Worm (Caenorhabditis elegans): ENCODE measurements around the gene F53G2.1.

F53G2.1 gene

DNA sequence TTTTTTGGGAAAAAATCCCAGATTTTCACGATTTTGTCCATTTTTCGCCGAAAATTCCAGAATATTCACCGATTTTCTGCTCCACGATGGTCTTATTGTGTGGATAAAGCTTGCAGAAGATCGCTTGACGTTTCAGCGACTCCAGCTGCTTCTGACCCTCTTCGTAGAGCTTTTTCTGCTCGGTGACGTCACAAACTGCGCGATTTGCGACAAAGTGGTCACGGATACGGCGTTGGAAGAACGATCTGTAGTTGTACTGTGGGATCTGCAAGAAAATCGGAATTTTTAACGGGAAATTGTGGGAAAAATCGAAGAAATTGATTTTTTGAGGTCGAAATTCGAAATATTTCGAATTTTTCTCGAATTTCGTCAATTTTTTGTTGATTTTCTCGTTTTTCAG lies 9.9 kb upstream of the F53G2.1 start, which contains the start of gene mnat-1:
Gene mnat-1 (minus strand): TSS at position 101 of the 400 bp plus-strand sequence.
- TF ChIP-seq hlh-17 (GFP tag; optimal IDR thresholded peaks at IDR 0.05; ENCODE audit: borderline replicate concordance) (no peak), egl-27 (tag; optimal IDR thresholded peaks at IDR 0.05) (no peak), lin-13 (GFP tag; optimal IDR thresholded peaks at IDR 0.05) (no peak), nhr-71 (tag; optimal IDR thresholded peaks at IDR 0.05) (no peak), fkh-8 (tag; optimal IDR thresholded peaks at IDR 0.05) (no peak), hlh-4 (tag; optimal IDR thresholded peaks at IDR 0.05) (no peak), nhr-76 (tag; optimal IDR thresholded peaks at IDR 0.05) (no peak), dpl-1 (GFP tag; optimal IDR thresholded peaks at IDR 0.05) (no peak), ceh-82 (tag; optimal IDR thresholded peaks at IDR 0.05) (no peak), nhr-90 (tag; optimal IDR thresholded peaks at IDR 0.05; ENCODE audit: poor library complexity) (no peak)

- TF ChIP-seq Y116A8C.19 (tag; optimal IDR thresholded peaks at IDR 0.05; ENCODE audit: borderline replicate concordance) (no peak), F16B12.6 (tag; optimal IDR thresholded peaks at IDR 0.05) (peak; percentile 82), blmp-1 (tag; optimal IDR thresholded peaks at IDR 0.05) (no peak), efl-1 (optimal IDR thresholded peaks at IDR 0.05) (peak; percentile 36 to 47), efl-1 (GFP tag; optimal IDR thresholded peaks at IDR 0.05 in 1 of 2) (peak; percentile 54 to 95), ceh-90 (tag; optimal IDR thresholded peaks at IDR 0.05) (peak; percentile 2), ztf-4 (tag; optimal IDR thresholded peaks at IDR 0.05) (no peak), nhr-84 (tag; optimal IDR thresholded peaks at IDR 0.05) (no peak), lin-35 (GFP tag; optimal IDR thresholded peaks at IDR 0.05) (peak in 1 of 2 experiments; percentile 36), C04F5.9 (tag; optimal IDR thresholded peaks at IDR 0.05) (peak; percentile 14), lsy-2 (tag; optimal IDR thresholded peaks at IDR 0.05) (peak; percentile 52 to 54), nhr-28 (tag; optimal IDR thresholded peaks at IDR 0.05) (no peak), mep-1 (tag; optimal IDR thresholded peaks at IDR 0.05) (peak; percentile 7), rnt-1 (tag; optimal IDR thresholded peaks at IDR 0.05) (no peak), unc-86 (tag; optimal IDR thresholded peaks at IDR 0.05) (no peak), nhr-237 (tag; optimal IDR thresholded peaks at IDR 0.05) (no peak), dpl-1 (GFP tag; optimal IDR thresholded peaks at IDR 0.05) (peak; percentile 6 to 57 (median 46))
These were observed 9.4 kb upstream of the F53G2.1 start, which contains the start of gene F53G2.12 for ce11 chrII:2479047-2479446. Gene F53G2.12 (minus strand): TSS chrII:2479090.

- no peak for TF ChIP-seq nhr-85 (tag)
- TF ChIP-seq ets-5 (GFP tag; IDR thresholded peaks at IDR 0.05) = no peak
- no peak for TF ChIP-seq unc-86 (tag; optimal IDR thresholded peaks at IDR 0.05)
- TF ChIP-seq fkh-10 (GFP tag; optimal IDR thresholded peaks at IDR 0.05) = no peak
- TF ChIP-seq nhr-11 (tag; optimal IDR thresholded peaks at IDR 0.05) = no peak
- TF ChIP-seq ceh-8 (GFP tag; optimal IDR thresholded peaks at IDR 0.05) = no peak
- TF ChIP-seq Y116A8C.19 (tag; optimal IDR thresholded peaks at IDR 0.05; ENCODE audit: borderline replicate concordance) = no peak
- TF ChIP-seq mab-9 (GFP tag; IDR thresholded peaks at IDR 0.05) = no peak
- no peak for TF ChIP-seq ztf-11 (tag; optimal IDR thresholded peaks at IDR 0.05)
- no peak for TF ChIP-seq unc-130 (tag; optimal IDR thresholded peaks at IDR 0.05)
- TF ChIP-seq nhr-19 (GFP tag; conservative IDR thresholded peaks at IDR 0.05) = no peak
These were observed 8.4 kb upstream of the F53G2.1 start, which contains the start of gene F53G2.3 for ce11 chrII:2480099-2480498. Gene F53G2.3 (plus strand): TSS chrII:2480399.

DNA sequence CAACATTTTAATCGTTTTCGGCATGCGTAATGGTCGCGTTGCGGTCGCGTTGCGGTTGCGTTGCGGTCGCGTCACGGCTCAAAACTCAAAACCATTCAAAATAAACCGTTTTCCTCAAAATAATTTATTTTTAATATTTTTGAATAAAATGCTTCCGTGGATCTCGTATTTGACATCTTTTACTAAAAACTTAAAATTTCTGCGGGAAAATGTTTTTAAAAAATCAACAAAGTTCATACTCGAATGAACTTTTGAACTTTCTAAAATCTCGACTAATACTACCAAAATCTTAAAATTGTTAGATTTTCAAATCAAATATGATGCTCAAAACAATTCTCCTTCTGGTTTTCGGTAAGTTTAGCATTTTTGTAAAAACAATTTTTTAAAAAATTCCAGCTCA lies 6.9 kb upstream of the F53G2.1 start, which contains the start of gene F53G2.2:
Gene F53G2.2 (plus strand): TSS at position 301 of the 400 bp plus-strand sequence.
- no peak for TF ChIP-seq mep-1 (tag; optimal IDR thresholded peaks at IDR 0.05)
- TF ChIP-seq lsy-2 (tag; optimal IDR thresholded peaks at IDR 0.05) = no peak
- no peak for TF ChIP-seq nhr-237 (tag; optimal IDR thresholded peaks at IDR 0.05)
- no peak for TF ChIP-seq zip-4 (GFP tag; optimal IDR thresholded peaks at IDR 0.05)
- TF ChIP-seq elt-3 (tag; optimal IDR thresholded peaks at IDR 0.05) = no peak
- no peak for TF ChIP-seq nhr-84 (tag; optimal IDR thresholded peaks at IDR 0.05)
- TF ChIP-seq mef-2 (tag; optimal IDR thresholded peaks at IDR 0.05) = no peak
- no peak for TF ChIP-seq jun-1 (tag; optimal IDR thresholded peaks at IDR 0.05)
- no peak for TF ChIP-seq ces-1 (GFP tag; optimal IDR thresholded peaks at IDR 0.05)
- TF ChIP-seq nhr-85 (tag) = no peak
- no peak for TF ChIP-seq fkh-10 (GFP tag; optimal IDR thresholded peaks at IDR 0.05)
- no peak for TF ChIP-seq skn-1 (tag; optimal IDR thresholded peaks at IDR 0.05)
